Fruit fly (Drosophila melanogaster) whole organism, embryonic: ENCODE results near the gene CG11710.

Experiments used
- Blimp-1 ChIP-seq: fragments of 200-800 bp; sonication (Bioruptor generic); optimal IDR thresholded peaks from 3 replicates; lab custom pipeline; 2018; ENCODE audit warnings: missing biosample characterization, missing genetic modification characterization, mild to moderate bottlenecking, moderate library complexity, missing genetic modification reagents
- CG13424 ChIP-seq: fragments of 200-800 bp; sonication (Bioruptor generic); optimal IDR thresholded peaks from 2 replicates; lab custom pipeline; 2019; ENCODE audit warnings: missing biosample characterization, mild to moderate bottlenecking, missing genetic modification characterization, moderate library complexity
- CG31365 ChIP-seq: fragments of 200-800 bp; sonication (Bioruptor generic); optimal IDR thresholded peaks from 2 replicates; lab custom pipeline; 2018; ENCODE audit warnings: missing biosample characterization, mild to moderate bottlenecking, missing genetic modification characterization
- CG6854 ChIP-seq: fragments of 200-800 bp; sonication (Bioruptor generic); optimal IDR thresholded peaks from 3 replicates; lab custom pipeline; 2017; ENCODE audit warnings: missing biosample characterization, mild to moderate bottlenecking, missing genetic modification characterization
- H15 ChIP-seq: fragments of 200-800 bp; sonication (Bioruptor generic); IDR thresholded peaks from 3 replicates; pipeline ENCODE4 v1.3.6; 2022; ENCODE audit warnings: missing biosample characterization, missing genetic modification characterization
- dmrt99B ChIP-seq: fragments of 200-800 bp; sonication (Bioruptor generic); optimal IDR thresholded peaks from 2 replicates; lab custom pipeline; 2018; ENCODE audit warnings: missing biosample characterization, mild to moderate bottlenecking, missing genetic modification characterization, moderate library complexity

DNA sequence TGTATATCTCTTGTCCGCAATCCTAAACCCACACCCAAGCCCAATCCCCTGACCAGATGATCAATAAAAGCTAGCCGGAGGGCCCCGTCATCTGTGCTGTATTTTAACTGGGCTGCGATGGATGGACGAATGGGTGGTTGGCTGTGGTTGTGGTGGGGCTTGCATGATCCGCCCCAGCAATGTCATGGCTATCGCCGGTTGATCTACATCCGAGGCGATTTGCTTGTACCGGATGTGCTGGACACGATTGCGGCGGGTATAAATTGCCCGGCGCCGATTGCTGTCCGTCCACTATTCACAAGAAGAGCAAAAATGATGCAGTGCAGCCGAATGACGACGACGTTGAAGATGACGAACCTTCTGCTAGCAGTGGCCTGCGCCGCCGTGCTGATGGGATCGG is 13.0 kb downstream of the CG11710 start, which contains the start of gene Obp19b:
- TF ChIP-seq CG13424 (tag; lab: Kevin White, UChicago), result no peak
- no peak for TF ChIP-seq dmrt99B (tag; lab: Kevin White, UChicago)
- TF ChIP-seq CG6854, result no peak
- no peak for TF ChIP-seq CG31365 (tag; lab: Kevin White, UChicago)
- no peak for TF ChIP-seq H15 (GFP tag; lab: Robert Waterston, UW)
- no peak for TF ChIP-seq Blimp-1 (GFP tag; lab: Kevin White, UChicago)
